Fruit fly (Drosophila melanogaster) whole organism, embryonic: ENCODE data around the gene Zasp66.

Experiments used
- Abd-B ChIP-seq: fragments of 200-800 bp; sonication (Bioruptor generic); optimal IDR thresholded peaks from 2 replicates; lab custom pipeline; 2018; ENCODE audit warnings: missing biosample characterization, mild to moderate bottlenecking, missing genetic modification characterization, moderate library complexity
- Adf1 ChIP-seq: fragments of 200-800 bp; sonication (Bioruptor generic); IDR thresholded peaks from 2 replicates; pipeline ENCODE4 v1.3.6; 2022; ENCODE audit warnings: missing biosample characterization, missing genetic modification characterization
- Awh ChIP-seq: fragments of 200-800 bp; sonication (Bioruptor generic); IDR thresholded peaks from 2 replicates; pipeline ENCODE4, ENCODE4 v1.3.6; 2022; ENCODE audit warnings: missing biosample characterization, missing genetic modification characterization
- Bgb ChIP-seq: fragments of 200-800 bp; sonication (Bioruptor generic); IDR thresholded peaks from 2 replicates; pipeline ENCODE4 v1.3.6; 2022; ENCODE audit warnings: missing biosample characterization, missing genetic modification characterization; ENCODE audit not compliant: partially characterized antibody
- CG10147 ChIP-seq: fragments of 200-800 bp; sonication (Bioruptor generic); optimal IDR thresholded peaks from 2 replicates; lab custom pipeline; 2019; ENCODE audit warnings: missing biosample characterization, mild to moderate bottlenecking, missing genetic modification characterization, moderate library complexity
- CG10366 ChIP-seq: fragments of 200-800 bp; sonication (Bioruptor generic); IDR thresholded peaks from 2 replicates; pipeline ENCODE4 v1.3.6; 2022; ENCODE audit warnings: missing biosample characterization, missing genetic modification characterization
- CG10431 ChIP-seq: fragments of 200-800 bp; sonication (Bioruptor generic); optimal IDR thresholded peaks from 3 replicates; lab custom pipeline; 2018; ENCODE audit warnings: missing biosample characterization, mild to moderate bottlenecking, missing genetic modification characterization
- CG11093 ChIP-seq: fragments of 200-800 bp; sonication (Bioruptor generic); IDR thresholded peaks from 3 replicates; pipeline ENCODE4 v1.3.6; 2022; ENCODE audit warnings: missing biosample characterization, missing genetic modification characterization
- CG11504 ChIP-seq: fragments of 200-800 bp; sonication (Bioruptor generic); optimal IDR thresholded peaks from 3 replicates; lab custom pipeline; 2019; ENCODE audit warnings: missing biosample characterization, mild to moderate bottlenecking, missing genetic modification characterization, moderate library complexity
- CG14710 ChIP-seq: fragments of 200-800 bp; sonication (Bioruptor generic); optimal IDR thresholded peaks from 3 replicates; lab custom pipeline; 2019; ENCODE audit warnings: missing biosample characterization, mild to moderate bottlenecking, missing genetic modification characterization, moderate library complexity
- CG15601 ChIP-seq: fragments of 200-800 bp; sonication (Bioruptor generic); optimal IDR thresholded peaks from 3 replicates; lab custom pipeline; 2019; ENCODE audit warnings: missing biosample characterization, mild to moderate bottlenecking, missing genetic modification characterization, moderate library complexity
- CG16813 ChIP-seq: fragments of 200-800 bp; sonication (Bioruptor generic); IDR thresholded peaks from 3 replicates; pipeline ENCODE4 v1.3.6; 2022; ENCODE audit warnings: missing biosample characterization, missing genetic modification characterization; ENCODE audit not compliant: partially characterized antibody
- CG17186 ChIP-seq: fragments of 200-800 bp; sonication (Bioruptor generic); optimal IDR thresholded peaks from 3 replicates; lab custom pipeline; 2017; ENCODE audit warnings: missing biosample characterization, missing genetic modification reagents, missing genetic modification characterization
- CG2712 ChIP-seq: fragments of 200-800 bp; optimal IDR thresholded peaks from 3 replicates; lab custom pipeline; 2019; ENCODE audit warnings: missing biosample characterization, mild to moderate bottlenecking, missing genetic modification characterization, moderate library complexity
- CG30020 ChIP-seq: fragments of 200-800 bp; optimal IDR thresholded peaks from 2 replicates; lab custom pipeline; 2019; ENCODE audit warnings: missing biosample characterization, mild to moderate bottlenecking, missing genetic modification characterization, moderate library complexity
- CG3847 ChIP-seq: fragments of 200-800 bp; sonication (Bioruptor generic); IDR thresholded peaks from 2 replicates; pipeline ENCODE4 v1.3.6; 2022; ENCODE audit warnings: missing biosample characterization, missing genetic modification characterization
- CG4707 ChIP-seq: fragments of 200-800 bp; sonication (Bioruptor generic); optimal IDR thresholded peaks from 2 replicates; lab custom pipeline; 2018; ENCODE audit warnings: missing biosample characterization, mild to moderate bottlenecking, missing genetic modification characterization, moderate library complexity
- CG6689 ChIP-seq: fragments of 200-800 bp; sonication (Bioruptor generic); IDR thresholded peaks from 2 replicates; pipeline ENCODE4 v1.3.6; 2022; ENCODE audit warnings: missing biosample characterization, missing genetic modification characterization
- CG7786 ChIP-seq: fragments of 200-800 bp; sonication (Bioruptor generic); optimal IDR thresholded peaks from 2 replicates; lab custom pipeline; 2016; ENCODE audit warnings: missing biosample characterization, missing genetic modification characterization
- CG8290 ChIP-seq, 3 experiments: fragments of 200-800 bp; sonication (Bioruptor generic); optimal IDR thresholded peaks; 2 replicates each; lab custom pipeline; 2016 to 2019; ENCODE audit warnings: missing biosample characterization in 3 of 3, missing genetic modification characterization in 3 of 3, mild to moderate bottlenecking in 2 of 3, moderate library complexity in 1 of 3
- CG9932 ChIP-seq: fragments of 200-800 bp; sonication (Bioruptor generic); IDR thresholded peaks from 2 replicates; pipeline ENCODE4 v1.3.6; 2022; ENCODE audit warnings: missing biosample characterization, missing genetic modification characterization
- Dll ChIP-seq: fragments of 200-800 bp; sonication (Bioruptor generic); IDR thresholded peaks from 4 replicates; pipeline ENCODE4 v1.3.6; 2022; ENCODE audit warnings: missing biosample characterization, missing genetic modification characterization; ENCODE audit not compliant: partially characterized antibody
- E2f2 ChIP-seq: fragments of 200-800 bp; sonication (Bioruptor generic); IDR thresholded peaks from 2 replicates; pipeline ENCODE4 v1.3.6; 2022; ENCODE audit warnings: missing biosample characterization, missing genetic modification characterization
- Ets65A ChIP-seq: fragments of 200-800 bp; sonication (Bioruptor generic); peaks from one replicate; lab custom pipeline; 2016; ENCODE audit warnings: missing biosample characterization, missing genetic modification characterization
- HmgZ ChIP-seq: fragments of 200-800 bp; sonication (Bioruptor generic); optimal IDR thresholded peaks from 2 replicates; lab custom pipeline; 2018; ENCODE audit warnings: missing biosample characterization, mild to moderate bottlenecking, missing genetic modification characterization
- Hr78 ChIP-seq, 2 experiments: fragments of 200-800 bp in 1 of 2; fragments of >200 bp in 1 of 2; sonication (Bioruptor generic) in 1 of 2; optimal IDR thresholded peaks; 2 replicates each; lab custom pipeline; 2017 to 2019; ENCODE audit warnings: missing biosample characterization in 2 of 2, missing genetic modification characterization in 2 of 2, mild to moderate bottlenecking in 1 of 2, moderate library complexity in 1 of 2
- MBD-R2 ChIP-seq: fragments of 200-800 bp; sonication (Bioruptor generic); IDR thresholded peaks from 2 replicates; pipeline ENCODE4 v1.3.6; 2022; ENCODE audit warnings: missing biosample characterization, missing genetic modification characterization
- MESR4 ChIP-seq: fragments of 200-800 bp; sonication (Bioruptor generic); optimal IDR thresholded peaks from 2 replicates; lab custom pipeline; 2018; ENCODE audit warnings: missing biosample characterization, mild to moderate bottlenecking, missing genetic modification characterization, moderate library complexity
- MTF-1 ChIP-seq: fragments of 200-800 bp; sonication (Bioruptor generic); optimal IDR thresholded peaks from 2 replicates; lab custom pipeline; 2018; ENCODE audit warnings: missing biosample characterization, mild to moderate bottlenecking, missing genetic modification characterization, borderline replicate concordance
- Rx ChIP-seq: fragments of 200-800 bp; sonication (Bioruptor generic); IDR thresholded peaks from 2 replicates; pipeline ENCODE4 v1.3.6; 2022; ENCODE audit warnings: missing biosample characterization, missing genetic modification characterization
- Sin3A ChIP-seq: fragments of >200 bp; optimal IDR thresholded peaks from 2 replicates; lab custom pipeline; 2018
- Tbp ChIP-seq: fragments of >200 bp; optimal IDR thresholded peaks from 2 replicates; lab custom pipeline; 2018; ENCODE audit warnings: missing biosample characterization, missing genetic modification characterization
- Usf ChIP-seq: fragments of 200-800 bp; sonication (Bioruptor generic); optimal IDR thresholded peaks from 2 replicates; lab custom pipeline; 2017; ENCODE audit warnings: missing genotype, missing biosample characterization, missing genetic modification characterization
- bbx ChIP-seq: fragments of 200-800 bp; sonication (Bioruptor generic); IDR thresholded peaks from 2 replicates; pipeline ENCODE4 v1.3.6; 2022; ENCODE audit warnings: missing biosample characterization, missing genetic modification characterization; ENCODE audit not compliant: partially characterized antibody
- dimm ChIP-seq: fragments of 200-800 bp; sonication (Bioruptor generic); IDR thresholded peaks from 2 replicates; pipeline ENCODE4 v1.3.6; 2022; ENCODE audit warnings: missing biosample characterization, missing genetic modification characterization
- dm ChIP-seq: fragments of 200-800 bp; sonication (Bioruptor generic); optimal IDR thresholded peaks from 3 replicates; lab custom pipeline; 2016; ENCODE audit warnings: missing biosample characterization, missing genetic modification characterization
- dysf ChIP-seq: fragments of 200-800 bp; sonication (Bioruptor generic); IDR thresholded peaks from 3 replicates; pipeline ENCODE4 v1.3.6; 2022; ENCODE audit warnings: missing biosample characterization, missing genetic modification characterization
- fd64A ChIP-seq: fragments of 200-800 bp; sonication (Bioruptor generic); optimal IDR thresholded peaks from 3 replicates; lab custom pipeline; 2018; ENCODE audit warnings: missing biosample characterization, mild to moderate bottlenecking, missing genetic modification characterization
- gem ChIP-seq: fragments of 200-800 bp; sonication (Bioruptor generic); optimal IDR thresholded peaks from 2 replicates; lab custom pipeline; 2019; ENCODE audit warnings: missing biosample characterization, mild to moderate bottlenecking, missing genetic modification characterization, moderate library complexity
- gsb-n ChIP-seq: fragments of 200-800 bp; sonication (Bioruptor generic); optimal IDR thresholded peaks from 3 replicates; lab custom pipeline; 2018; ENCODE audit warnings: missing biosample characterization, mild to moderate bottlenecking, missing genetic modification characterization
- jing ChIP-seq: fragments of 200-800 bp; sonication (Bioruptor generic); optimal IDR thresholded peaks from 2 replicates; lab custom pipeline; 2018; ENCODE audit warnings: missing biosample characterization, mild to moderate bottlenecking, missing genetic modification characterization
- knrl ChIP-seq: fragments of 200-800 bp; sonication (Bioruptor generic); IDR thresholded peaks from 3 replicates; pipeline ENCODE4 v1.3.6; 2022; ENCODE audit warnings: missing biosample characterization, missing genetic modification characterization; ENCODE audit not compliant: partially characterized antibody
- lola ChIP-seq, 3 experiments: fragments of >200 bp in 2 of 3; fragments of 200-800 bp in 1 of 3; sonication (Bioruptor generic) in 1 of 3; optimal IDR thresholded peaks; 2 replicates each; lab custom pipeline; 2017 to 2019; ENCODE audit warnings: missing biosample characterization in 3 of 3, missing genetic modification characterization in 3 of 3, mild to moderate bottlenecking in 1 of 3, moderate library complexity in 1 of 3
- nmo ChIP-seq: fragments of 200-800 bp; sonication (Bioruptor generic); optimal IDR thresholded peaks from 2 replicates; lab custom pipeline; 2018; ENCODE audit warnings: missing biosample characterization, mild to moderate bottlenecking, missing genetic modification characterization, moderate library complexity
- org-1 ChIP-seq: fragments of 200-800 bp; sonication (Bioruptor generic); optimal IDR thresholded peaks from 2 replicates; lab custom pipeline; 2017; ENCODE audit warnings: missing biosample characterization, missing genetic modification characterization
- seq ChIP-seq: fragments of 200-800 bp; sonication (Bioruptor generic); IDR thresholded peaks from 2 replicates; pipeline ENCODE4 v1.3.6; 2022; ENCODE audit warnings: missing biosample characterization, missing genetic modification characterization
- trem ChIP-seq: fragments of 200-800 bp; optimal IDR thresholded peaks from 3 replicates; lab custom pipeline; 2019; ENCODE audit warnings: missing biosample characterization, mild to moderate bottlenecking, missing genetic modification characterization, moderate library complexity
- zen ChIP-seq: fragments of 200-800 bp; sonication (Bioruptor generic); optimal IDR thresholded peaks from 3 replicates; lab custom pipeline; 2018; ENCODE audit warnings: missing biosample characterization, mild to moderate bottlenecking, missing genetic modification characterization, moderate library complexity

Zasp66 gene

DNA sequence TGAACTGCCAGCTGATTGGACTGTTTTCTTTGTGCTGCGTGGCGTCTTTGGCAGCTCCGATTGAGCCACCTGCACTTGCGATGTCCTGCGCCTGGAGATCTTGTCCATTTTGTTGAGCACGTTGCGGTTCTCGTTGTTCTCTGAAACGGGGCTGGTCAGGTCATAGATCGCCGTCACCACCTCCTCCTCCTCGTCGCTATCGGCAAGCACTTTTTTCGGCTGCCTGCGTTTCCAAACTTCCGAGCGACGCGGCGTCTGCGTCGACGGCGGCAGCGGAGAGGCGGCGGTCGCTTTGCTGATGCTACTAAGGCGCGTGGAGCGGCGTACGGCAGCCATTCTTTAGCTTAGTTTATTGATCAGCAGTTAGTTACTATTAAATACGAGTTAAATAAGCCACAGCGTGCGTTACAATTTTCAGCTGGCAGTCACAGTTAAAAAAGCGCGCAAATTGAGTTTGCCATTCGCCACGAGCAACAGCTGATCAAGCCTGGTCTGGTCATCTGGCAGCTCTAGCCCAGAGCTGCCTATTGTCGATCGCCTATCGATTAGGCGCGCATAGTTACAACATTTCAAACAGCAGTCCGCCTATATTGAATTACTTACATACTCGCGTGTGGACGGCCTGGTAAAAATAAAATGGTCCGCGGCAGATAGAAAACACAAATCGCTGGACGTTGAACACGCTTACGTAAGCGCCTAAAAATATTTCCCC lies 9.6 kb downstream of the Zasp66 start, which contains the start of gene Cdc6 (continued):
- TF ChIP-seq zen (tag; lab: Kevin White, UChicago) (peak; percentile 27), nmo (peak; percentile 7), gem (no peak), CG10431 (GFP tag; lab: Kevin White, UChicago) (no peak), CG11093 (GFP tag; lab: Robert Waterston, UW) (no peak), knrl (GFP tag; lab: Robert Waterston, UW) (0 out of 3 replicates have a peak, but pooled peaks have one; percentile 21), dm (GFP tag; lab: Kevin White, UChicago) (peak; percentile 36), trem (tag; lab: Kevin White, UChicago) (peak; percentile 44), CG2712 (peak; percentile 3), Dll (GFP tag; lab: Robert Waterston, UW) (peak; percentile 59; the same call in 3 of the 4 replicates), Ets65A (no peak), dimm (GFP tag; lab: Robert Waterston, UW) (no peak), Usf (GFP tag; lab: Kevin White, UChicago) (no peak), MBD-R2 (GFP tag; lab: Robert Waterston, UW) (peak; percentile 82), CG9932 (GFP tag; lab: Robert Waterston, UW) (peak; percentile 13; the same call in 1 of the 2 replicates), CG16813 (GFP tag; lab: Robert Waterston, UW) (peak; percentile 22; the same call in 1 of the 3 replicates), Bgb (GFP tag; lab: Robert Waterston, UW) (peak; percentile 46; the same call in 1 of the 2 replicates), gsb-n (tag; lab: Kevin White, UChicago) (peak; percentile 58), CG15601 (tag; lab: Kevin White, UChicago) (peak; percentile 12), Rx (GFP tag; lab: Robert Waterston, UW) (no peak), Tbp (GFP tag; lab: Kevin White, UChicago) (no peak), CG3847 (GFP tag; lab: Robert Waterston, UW) (peak; percentile 19; the same call in 1 of the 2 replicates), CG7786 (GFP tag; lab: Kevin White, UChicago) (no peak), MESR4 (GFP tag; lab: Kevin White, UChicago) (peak; percentile 49), CG8290 (GFP tag; optimal IDR thresholded peaks at IDR 0.05; lab: Kevin White, UChicago) (no peak), CG8290 (tag; optimal IDR thresholded peaks at IDR 0.05; lab: Kevin White, UChicago) (peak in 1 of 2 experiments; percentile 15), seq (no peak), Hr78 (GFP tag; optimal IDR thresholded peaks at IDR 0.05; lab: Kevin White, UChicago) (peak in 1 of 2 experiments; percentile 4), CG30020 (no peak), E2f2 (GFP tag; lab: Robert Waterston, UW) (peak; percentile 99), jing (GFP tag; lab: Kevin White, UChicago) (no peak), HmgZ (tag; lab: Kevin White, UChicago) (peak; percentile 1), CG14710 (tag; lab: Kevin White, UChicago) (peak; percentile 13), fd64A (GFP tag; lab: Kevin White, UChicago) (no peak), Sin3A (lab: Kevin White, UChicago) (peak; percentile 69), Awh (GFP tag; lab: Robert Waterston, UW) (no peak), CG11504 (tag; lab: Kevin White, UChicago) (no peak), org-1 (GFP tag; lab: Kevin White, UChicago) (no peak), CG17186 (GFP tag; lab: Kevin White, UChicago) (peak; percentile 74), CG10147 (GFP tag; lab: Kevin White, UChicago) (no peak), dysf (GFP tag; lab: Robert Waterston, UW) (no peak), CG4707 (GFP tag; lab: Kevin White, UChicago) (no peak), Abd-B (GFP tag; lab: Kevin White, UChicago) (no peak), MTF-1 (no peak), bbx (GFP tag; lab: Robert Waterston, UW) (peak; percentile 53; the same call in 1 of the 2 replicates), CG10366 (no peak), CG6689 (no peak), lola (GFP tag; optimal IDR thresholded peaks at IDR 0.05; lab: Kevin White, UChicago) (no peak), Adf1 (peak; percentile 92)
